Fruit fly (Drosophila melanogaster): Measurements from ENCODE around the gene Ndae1.

Ndae1 gene

dm6 chr2L:7259500-7259899 lies 10.4 kb upstream of the Ndae1 start:
- no peak for TF ChIP-seq Crg-1 (GFP tag; optimal IDR thresholded peaks at IDR 0.05)
- no peak for TF ChIP-seq CG5204 (GFP tag; optimal IDR thresholded peaks at IDR 0.05)
- TF ChIP-seq CG33017 (tag; optimal IDR thresholded peaks at IDR 0.05), result no peak
- no peak for TF ChIP-seq CG7101 (tag; optimal IDR thresholded peaks at IDR 0.05)
- no peak for TF ChIP-seq pad (GFP tag; optimal IDR thresholded peaks at IDR 0.05)
- no peak for TF ChIP-seq CG7045 (GFP tag; optimal IDR thresholded peaks at IDR 0.05)
- TF ChIP-seq Hr96 (GFP tag; optimal IDR thresholded peaks at IDR 0.05), result no peak
- TF ChIP-seq kay (GFP tag; ENCODE audit: borderline replicate concordance), result no peak
- no peak for TF ChIP-seq tj (GFP tag; optimal IDR thresholded peaks at IDR 0.05)
- TF ChIP-seq cic (GFP tag; optimal IDR thresholded peaks at IDR 0.05), result no peak
- TF ChIP-seq CG1620 (GFP tag; optimal IDR thresholded peaks at IDR 0.05), result no peak
- TF ChIP-seq Mnt (GFP tag; optimal IDR thresholded peaks at IDR 0.05), result no peak
- TF ChIP-seq bab1 (GFP tag; optimal IDR thresholded peaks at IDR 0.05), result no peak
- no peak for TF ChIP-seq toe (GFP tag; optimal IDR thresholded peaks at IDR 0.05)

DNA sequence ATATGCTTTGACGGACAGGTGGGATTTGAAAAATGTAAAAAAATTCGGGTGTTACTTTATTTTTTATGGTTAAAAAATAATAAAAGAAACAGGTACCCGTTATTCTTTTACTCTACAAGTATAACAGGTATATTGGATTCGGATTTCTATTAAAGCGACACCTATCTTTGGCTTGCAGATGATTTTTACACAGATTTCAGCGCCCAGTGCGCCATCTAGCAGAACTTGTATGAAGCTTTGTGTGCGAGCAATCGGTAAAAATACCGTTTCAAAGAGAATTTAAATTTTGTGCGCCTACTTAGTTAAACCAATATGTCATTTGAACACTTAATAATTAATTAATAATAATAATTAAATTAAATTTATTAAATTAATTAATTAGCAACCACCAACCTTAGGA lies 9.0 kb upstream of the Ndae1 start:
- TF ChIP-seq cnc (optimal IDR thresholded peaks at IDR 0.05) (no peak), CG7101 (tag; optimal IDR thresholded peaks at IDR 0.05) (no peak), CG5204 (GFP tag; optimal IDR thresholded peaks at IDR 0.05) (no peak), cic (GFP tag; optimal IDR thresholded peaks at IDR 0.05) (no peak), CG12768 (GFP tag; optimal IDR thresholded peaks at IDR 0.05) (no peak), CG14711 (tag; optimal IDR thresholded peaks at IDR 0.05) (no peak), Mnt (GFP tag; optimal IDR thresholded peaks at IDR 0.05) (no peak), pad (GFP tag; optimal IDR thresholded peaks at IDR 0.05) (no peak), bab1 (GFP tag; optimal IDR thresholded peaks at IDR 0.05) (no peak), Hr96 (GFP tag; optimal IDR thresholded peaks at IDR 0.05) (peak; percentile 20), toe (GFP tag; optimal IDR thresholded peaks at IDR 0.05) (no peak), Crg-1 (GFP tag; optimal IDR thresholded peaks at IDR 0.05) (no peak), ovo (GFP tag; optimal IDR thresholded peaks at IDR 0.05) (no peak), CG1620 (GFP tag; optimal IDR thresholded peaks at IDR 0.05) (peak; percentile 18), CG11617 (GFP tag; optimal IDR thresholded peaks at IDR 0.05) (no peak)

DNA sequence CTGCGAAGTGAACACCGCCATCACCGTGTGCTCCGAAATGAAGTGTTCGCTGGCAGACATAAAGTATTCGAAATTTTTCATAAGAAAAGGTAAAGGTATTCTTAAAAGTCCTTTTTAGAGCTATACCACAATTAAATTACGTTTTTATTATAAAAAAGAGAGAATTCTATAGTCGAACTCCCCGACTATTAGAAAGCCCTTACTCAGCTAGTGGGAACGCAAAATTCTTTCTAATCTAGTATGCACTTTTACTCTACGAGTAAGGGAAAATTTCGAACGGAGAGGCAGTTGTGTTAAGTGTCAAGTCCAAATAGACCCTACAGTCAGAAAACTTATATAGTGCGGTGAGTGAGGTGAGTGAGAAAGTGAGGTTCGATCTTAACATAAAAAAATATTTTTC lies 8.1 kb upstream of the Ndae1 start, which contains the start of gene CG31909:
CG31909 (plus strand) TSS at position 301 of the 400 bp plus-strand sequence.
- TF ChIP-seq ovo (GFP tag; optimal IDR thresholded peaks at IDR 0.05) (no peak), tj (GFP tag; optimal IDR thresholded peaks at IDR 0.05) (no peak), Clk (GFP tag; optimal IDR thresholded peaks at IDR 0.05) (no peak), CG11617 (GFP tag; optimal IDR thresholded peaks at IDR 0.05) (no peak), kay (GFP tag; ENCODE audit: borderline replicate concordance) (peak; percentile 28)

- TF ChIP-seq toe (GFP tag; optimal IDR thresholded peaks at IDR 0.05), result no peak
- TF ChIP-seq Hr96 (GFP tag; optimal IDR thresholded peaks at IDR 0.05), result no peak
- TF ChIP-seq CG11617 (GFP tag; optimal IDR thresholded peaks at IDR 0.05), result no peak
- TF ChIP-seq CG1620 (GFP tag; optimal IDR thresholded peaks at IDR 0.05), result no peak
- no peak for TF ChIP-seq pad (GFP tag; optimal IDR thresholded peaks at IDR 0.05)
- TF ChIP-seq kay (GFP tag; ENCODE audit: borderline replicate concordance), result no peak
- TF ChIP-seq CG33017 (tag; optimal IDR thresholded peaks at IDR 0.05), result no peak
- no peak for TF ChIP-seq Crg-1 (GFP tag; optimal IDR thresholded peaks at IDR 0.05)
- no peak for TF ChIP-seq ovo (GFP tag; optimal IDR thresholded peaks at IDR 0.05)
Observed at dm6 chr2L:7256144-7256543, 7.0 kb upstream of the Ndae1 start.

- no peak for TF ChIP-seq CG1620 (GFP tag; optimal IDR thresholded peaks at IDR 0.05)
- TF ChIP-seq Hr96 (GFP tag; optimal IDR thresholded peaks at IDR 0.05), result no peak
- no peak for TF ChIP-seq Mnt (GFP tag; optimal IDR thresholded peaks at IDR 0.05)
- TF ChIP-seq Crg-1 (GFP tag; optimal IDR thresholded peaks at IDR 0.05), result no peak
- no peak for TF ChIP-seq CG7045 (GFP tag; optimal IDR thresholded peaks at IDR 0.05)
- no peak for TF ChIP-seq CG11617 (GFP tag; optimal IDR thresholded peaks at IDR 0.05)
- no peak for TF ChIP-seq pad (GFP tag; optimal IDR thresholded peaks at IDR 0.05)
- TF ChIP-seq tj (GFP tag; optimal IDR thresholded peaks at IDR 0.05), result no peak
- TF ChIP-seq kay (GFP tag; ENCODE audit: borderline replicate concordance), result no peak
Observed at dm6 chr2L:7254712-7255183, 5.6 kb upstream of the Ndae1 start.

dm6 chr2L:7252882-7253281 lies 3.7 kb upstream of the Ndae1 start, which contains the start of gene CG13786:
CG13786 (minus strand) TSS chr2L:7252982.
- TF ChIP-seq Mnt (GFP tag; optimal IDR thresholded peaks at IDR 0.05) (no peak), kay (GFP tag; ENCODE audit: borderline replicate concordance) (no peak), Hr96 (GFP tag; optimal IDR thresholded peaks at IDR 0.05) (no peak), Crg-1 (GFP tag; optimal IDR thresholded peaks at IDR 0.05) (no peak), CG7045 (GFP tag; optimal IDR thresholded peaks at IDR 0.05) (no peak), toe (GFP tag; optimal IDR thresholded peaks at IDR 0.05) (no peak), CG11617 (GFP tag; optimal IDR thresholded peaks at IDR 0.05) (no peak), cic (GFP tag; optimal IDR thresholded peaks at IDR 0.05) (no peak), pad (GFP tag; optimal IDR thresholded peaks at IDR 0.05) (no peak), Clk (GFP tag; optimal IDR thresholded peaks at IDR 0.05) (no peak), tj (GFP tag; optimal IDR thresholded peaks at IDR 0.05) (no peak), CG12768 (GFP tag; optimal IDR thresholded peaks at IDR 0.05) (no peak), CG14711 (tag; optimal IDR thresholded peaks at IDR 0.05) (no peak), ovo (GFP tag; optimal IDR thresholded peaks at IDR 0.05) (no peak), CG1620 (GFP tag; optimal IDR thresholded peaks at IDR 0.05) (no peak), bab1 (GFP tag; optimal IDR thresholded peaks at IDR 0.05) (no peak)

- peak; percentile 9 for TF ChIP-seq Crg-1 (GFP tag; optimal IDR thresholded peaks at IDR 0.05)
- TF ChIP-seq tj (GFP tag; optimal IDR thresholded peaks at IDR 0.05), result no peak
- TF ChIP-seq Mnt (GFP tag; optimal IDR thresholded peaks at IDR 0.05), result no peak
- TF ChIP-seq Clk (GFP tag; optimal IDR thresholded peaks at IDR 0.05), result no peak
- TF ChIP-seq cic (GFP tag; optimal IDR thresholded peaks at IDR 0.05), result no peak
- no peak for TF ChIP-seq toe (GFP tag; optimal IDR thresholded peaks at IDR 0.05)
- no peak for TF ChIP-seq pad (GFP tag; optimal IDR thresholded peaks at IDR 0.05)
- TF ChIP-seq CG12768 (GFP tag; optimal IDR thresholded peaks at IDR 0.05), result no peak
- no peak for TF ChIP-seq ovo (GFP tag; optimal IDR thresholded peaks at IDR 0.05)
- TF ChIP-seq bab1 (GFP tag; optimal IDR thresholded peaks at IDR 0.05), result no peak
- peak; percentile 9 for TF ChIP-seq CG7101 (tag; optimal IDR thresholded peaks at IDR 0.05)
- TF ChIP-seq CG5204 (GFP tag; optimal IDR thresholded peaks at IDR 0.05), result no peak
Observed at dm6 chr2L:7248114-7248513, 1.0 kb downstream of the Ndae1 start.

All from whole organism, adult.